Fruit fly (Drosophila melanogaster) whole organism, pupa: ENCODE results near the gene osy.

Experiments
- CG12605 ChIP-seq: fragments of 200-800 bp; sonication (Bioruptor generic); IDR thresholded peaks from 2 replicates; pipeline ENCODE4 v1.3.6; 2022; ENCODE audit warnings: missing biosample characterization, missing genetic modification characterization
- CG14655 ChIP-seq: fragments of 200-800 bp; sonication (Bioruptor generic); optimal IDR thresholded peaks from 3 replicates; lab custom pipeline; 2017; ENCODE audit warnings: mild to moderate bottlenecking, missing biosample characterization, missing genetic modification reagents, missing genetic modification characterization
- CG15710 ChIP-seq: fragments of 200-800 bp; sonication (Bioruptor generic); optimal IDR thresholded peaks from 2 replicates; lab custom pipeline; 2018; ENCODE audit warnings: missing biosample characterization, mild to moderate bottlenecking, missing genetic modification characterization, moderate library complexity
- CG17806 ChIP-seq: fragments of 200-800 bp; sonication (Bioruptor generic); optimal IDR thresholded peaks from 2 replicates; lab custom pipeline; 2018; ENCODE audit warnings: missing biosample characterization, mild to moderate bottlenecking, missing genetic modification characterization, moderate library complexity
- CG34367 ChIP-seq: fragments of 200-800 bp; sonication (Bioruptor generic); optimal IDR thresholded peaks from 2 replicates; lab custom pipeline; 2018; ENCODE audit warnings: missing biosample characterization, mild to moderate bottlenecking, missing genetic modification characterization
- CG4496 ChIP-seq: fragments of 200-800 bp; sonication (Bioruptor generic); IDR thresholded peaks from 3 replicates; pipeline ENCODE4 v1.3.6; 2022; ENCODE audit warnings: missing biosample characterization, missing genetic modification characterization
- Ets98B ChIP-seq: fragments of 200-800 bp; sonication (Bioruptor generic); IDR thresholded peaks from 2 replicates; pipeline ENCODE4 v1.3.6; 2022; ENCODE audit warnings: missing biosample characterization, missing genetic modification characterization
- Pif1A ChIP-seq: fragments of 200-800 bp; sonication (Bioruptor generic); optimal IDR thresholded peaks from 3 replicates; lab custom pipeline; 2016; ENCODE audit warnings: missing biosample characterization, missing genetic modification characterization
- Pif1B ChIP-seq: fragments of 200-800 bp; sonication (Bioruptor generic); optimal IDR thresholded peaks from 3 replicates; lab custom pipeline; 2016; ENCODE audit warnings: missing biosample characterization, missing genetic modification characterization
- Snoo ChIP-seq: fragments of 200-800 bp; sonication (Bioruptor generic); optimal IDR thresholded peaks from 3 replicates; lab custom pipeline; 2017; ENCODE audit warnings: missing biosample characterization, mild to moderate bottlenecking, missing genetic modification characterization, inconsistent platforms
- rn ChIP-seq: fragments of 200-800 bp; sonication (Bioruptor generic); IDR thresholded peaks from 2 replicates; pipeline ENCODE4 v1.3.6; 2022; ENCODE audit warnings: missing biosample characterization, missing genetic modification characterization

dm6 chr3R:26318116-26318515 lies at the start of gene osy:
- TF ChIP-seq Ets98B (GFP tag; lab: Robert Waterston, UW) (no peak), CG4496 (no peak), CG12605 (GFP tag; lab: Robert Waterston, UW) (no peak), rn (GFP tag; lab: Robert Waterston, UW) (no peak), CG34367 (tag; lab: Kevin White, UChicago) (no peak), CG14655 (GFP tag; lab: Kevin White, UChicago) (no peak), CG15710 (tag; lab: Kevin White, UChicago) (no peak), Pif1B (no peak), Pif1A (GFP tag; lab: Kevin White, UChicago) (no peak), Snoo (no peak), CG17806 (tag; lab: Kevin White, UChicago) (no peak)
